Worm (Caenorhabditis elegans) whole organism, L4/young adult: ENCODE data around the gene Y48E1B.3.

Experiments used
- dao-5 ChIP-seq: sonication (generic microtip); optimal IDR thresholded peaks from 2 replicates; lab custom pipeline; 2016; ENCODE audit warnings: missing genotype, missing genetic modification characterization, moderate library complexity, missing compliant biosample characterization
- him-1 ChIP-seq: sonication (generic microtip); optimal IDR thresholded peaks from 2 replicates; lab custom pipeline; 2016; ENCODE audit warnings: missing genotype, missing genetic modification reagents, missing genetic modification characterization, missing compliant biosample characterization

DNA sequence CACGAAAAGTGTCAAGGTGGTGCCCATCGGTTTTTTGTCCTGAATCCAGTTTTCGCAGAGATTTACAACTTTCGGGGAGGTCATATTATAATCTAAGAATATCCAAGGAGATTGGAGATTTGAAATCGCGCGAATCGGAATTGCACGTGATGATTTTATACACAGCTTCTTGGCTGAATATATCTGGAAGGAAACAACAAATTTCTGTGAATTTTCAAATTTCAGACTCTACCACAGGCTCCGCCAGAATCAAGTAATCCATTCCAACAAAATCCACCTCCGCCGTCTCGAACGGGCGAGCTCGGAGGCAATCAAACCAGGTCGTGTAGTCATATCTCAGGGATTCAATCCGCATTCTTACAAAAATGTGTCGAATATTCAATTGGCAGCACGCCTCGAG lies 27.5 kb upstream of the Y48E1B.3 start:
- no peak for TF ChIP-seq him-1
- TF ChIP-seq dao-5 (tag; lab: Kevin White, UChicago), result no peak
